Fruit fly (Drosophila melanogaster) whole organism, embryonic: ENCODE results near the gene CG12640.

Experiments
- Atf6 ChIP-seq: fragments of 200-800 bp; sonication (Bioruptor generic); IDR thresholded peaks from 2 replicates; pipeline ENCODE4 v1.3.6; 2022; ENCODE audit warnings: missing biosample characterization, missing genetic modification characterization
- Awh ChIP-seq: fragments of 200-800 bp; sonication (Bioruptor generic); IDR thresholded peaks from 2 replicates; pipeline ENCODE4, ENCODE4 v1.3.6; 2022; ENCODE audit warnings: missing biosample characterization, missing genetic modification characterization
- B-H2 ChIP-seq: fragments of 200-800 bp; sonication (Bioruptor generic); optimal IDR thresholded peaks from 2 replicates; lab custom pipeline; 2018; ENCODE audit warnings: missing biosample characterization, mild to moderate bottlenecking, missing genetic modification characterization
- CG10654 ChIP-seq: fragments of 200-800 bp; sonication (Bioruptor generic); optimal IDR thresholded peaks from 2 replicates; lab custom pipeline; 2016; ENCODE audit warnings: missing biosample characterization, missing genetic modification characterization
- CG13123 ChIP-seq: fragments of 200-800 bp; sonication (Bioruptor generic); optimal IDR thresholded peaks from 2 replicates; lab custom pipeline; 2016; ENCODE audit warnings: missing biosample characterization, missing genetic modification characterization
- CG13424 ChIP-seq: fragments of 200-800 bp; sonication (Bioruptor generic); optimal IDR thresholded peaks from 2 replicates; lab custom pipeline; 2019; ENCODE audit warnings: missing biosample characterization, mild to moderate bottlenecking, missing genetic modification characterization, moderate library complexity
- CG13775 ChIP-seq: fragments of 200-800 bp; sonication (Bioruptor generic); optimal IDR thresholded peaks from 3 replicates; lab custom pipeline; 2017; ENCODE audit warnings: missing biosample characterization, mild to moderate bottlenecking, missing genetic modification characterization
- CG1603 ChIP-seq: fragments of 200-800 bp; sonication (Bioruptor generic); optimal IDR thresholded peaks from 2 replicates; lab custom pipeline; 2019; ENCODE audit warnings: missing biosample characterization, mild to moderate bottlenecking, missing genetic modification characterization, moderate library complexity
- CG18599 ChIP-seq: fragments of 200-800 bp; sonication (Bioruptor generic); optimal IDR thresholded peaks from 3 replicates; lab custom pipeline; 2017; ENCODE audit warnings: missing biosample characterization, missing genetic modification characterization, mild to moderate bottlenecking, moderate library complexity, missing genetic modification reagents
- CG2889 ChIP-seq: fragments of 200-800 bp; sonication (Bioruptor generic); IDR thresholded peaks from 3 replicates; pipeline ENCODE4 v1.3.6; 2022; ENCODE audit warnings: missing biosample characterization, missing genetic modification characterization
- CG3838 ChIP-seq: fragments of 200-800 bp; sonication (Bioruptor generic); optimal IDR thresholded peaks from 3 replicates; lab custom pipeline; 2016; ENCODE audit warnings: missing biosample characterization, missing genetic modification characterization
- CG4617 ChIP-seq: fragments of 200-800 bp; sonication (Bioruptor generic); optimal IDR thresholded peaks from 3 replicates; lab custom pipeline; 2016; ENCODE audit warnings: missing biosample characterization, missing genetic modification characterization, borderline replicate concordance
- CG8478 ChIP-seq: fragments of >200 bp; optimal IDR thresholded peaks from 2 replicates; lab custom pipeline; 2018
- CG9727 ChIP-seq: fragments of 200-800 bp; sonication (Bioruptor generic); optimal IDR thresholded peaks from 3 replicates; lab custom pipeline; 2017; ENCODE audit warnings: missing biosample characterization, mild to moderate bottlenecking, missing genetic modification characterization
- CG9876 ChIP-seq: fragments of 200-800 bp; sonication (Bioruptor generic); optimal IDR thresholded peaks from 2 replicates; lab custom pipeline; 2016; ENCODE audit warnings: missing biosample characterization, missing genetic modification characterization
- CHES-1-like ChIP-seq: fragments of 200-800 bp; sonication (Bioruptor generic); optimal IDR thresholded peaks from 2 replicates; lab custom pipeline; 2016; ENCODE audit warnings: missing biosample characterization, missing genetic modification characterization
- Dbx ChIP-seq: fragments of 200-800 bp; sonication (Bioruptor generic); IDR thresholded peaks from 3 replicates; pipeline ENCODE4 v1.3.6; 2022; ENCODE audit warnings: missing biosample characterization, missing genetic modification characterization
- Doc3 ChIP-seq: fragments of 200-800 bp; sonication (Bioruptor generic); IDR thresholded peaks from 3 replicates; pipeline ENCODE4 v1.3.6; 2022; ENCODE audit warnings: missing biosample characterization, missing genetic modification characterization; ENCODE audit not compliant: partially characterized antibody
- Drgx ChIP-seq: fragments of 200-800 bp; sonication (Bioruptor generic); IDR thresholded peaks from 2 replicates; pipeline ENCODE4 v1.3.6; 2022; ENCODE audit warnings: missing biosample characterization, missing genetic modification characterization
- HLH54F ChIP-seq: fragments of 200-800 bp; sonication (Bioruptor generic); optimal IDR thresholded peaks from 3 replicates; lab custom pipeline; 2016; ENCODE audit warnings: missing biosample characterization, missing genetic modification characterization
- HLHmδ ChIP-seq: fragments of 200-800 bp; sonication (Bioruptor generic); optimal IDR thresholded peaks from 2 replicates; lab custom pipeline; 2018; ENCODE audit warnings: missing biosample characterization, mild to moderate bottlenecking, missing genetic modification characterization, moderate library complexity
- Hr3 ChIP-seq: fragments of 200-800 bp; sonication (Bioruptor generic); optimal IDR thresholded peaks from 3 replicates; lab custom pipeline; 2016; ENCODE audit warnings: missing biosample characterization, missing genetic modification characterization
- Lhr ChIP-seq: fragments of 200-800 bp; sonication (Bioruptor generic); optimal IDR thresholded peaks from 3 replicates; lab custom pipeline; 2017; ENCODE audit warnings: mild to moderate bottlenecking, missing biosample characterization, missing genetic modification reagents, missing genetic modification characterization
- Oaz ChIP-seq: fragments of 200-800 bp; sonication (Bioruptor generic); IDR thresholded peaks from 2 replicates; pipeline ENCODE4 v1.3.6; 2022; ENCODE audit warnings: missing biosample characterization, missing genetic modification characterization
- Pdp1 ChIP-seq, 2 experiments: fragments of 200-800 bp; sonication (Bioruptor generic); optimal IDR thresholded peaks; 3 replicates each; lab custom pipeline; 2016; ENCODE audit warnings: missing biosample characterization in 2 of 2, missing genetic modification characterization in 2 of 2, mild to moderate bottlenecking in 1 of 2, moderate library complexity in 1 of 2
- Trl ChIP-seq, 3 experiments: fragments of >200 bp in 2 of 3; fragments of 200-800 bp in 1 of 3; sonication (Bioruptor generic) in 1 of 3; optimal IDR thresholded peaks; 2 replicates in 1 of 3; 3 replicates in 2 of 3; lab custom pipeline; 2016 to 2017; ENCODE audit warnings: missing biosample characterization in 1 of 3, missing genetic modification characterization in 1 of 3
- YL-1 ChIP-seq: fragments of 200-800 bp; sonication (Bioruptor generic); optimal IDR thresholded peaks from 3 replicates; lab custom pipeline; 2017; ENCODE audit warnings: missing biosample characterization, mild to moderate bottlenecking, missing genetic modification characterization
- ab ChIP-seq: fragments of 200-800 bp; sonication (Bioruptor generic); optimal IDR thresholded peaks from 2 replicates; lab custom pipeline; 2016; ENCODE audit warnings: missing biosample characterization, missing genetic modification characterization
- bab2 ChIP-seq: fragments of 200-800 bp; sonication (Bioruptor generic); optimal IDR thresholded peaks from 2 replicates; lab custom pipeline; 2016; ENCODE audit warnings: missing biosample characterization, missing genetic modification characterization
- bcd ChIP-seq: fragments of 200-800 bp; sonication (Bioruptor generic); optimal IDR thresholded peaks from 2 replicates; lab custom pipeline; 2017; ENCODE audit warnings: missing biosample characterization, mild to moderate bottlenecking, missing genetic modification characterization
- chinmo ChIP-seq: fragments of 200-800 bp; sonication (Bioruptor generic); IDR thresholded peaks from 4 replicates; pipeline ENCODE4 v1.3.6; 2022; ENCODE audit warnings: missing biosample characterization, missing genetic modification characterization; ENCODE audit not compliant: partially characterized antibody
- chn ChIP-seq: fragments of 200-800 bp; sonication (Bioruptor generic); optimal IDR thresholded peaks from 2 replicates; lab custom pipeline; 2016; ENCODE audit warnings: missing biosample characterization, missing genetic modification characterization
- gsb-n ChIP-seq: fragments of 200-800 bp; sonication (Bioruptor generic); optimal IDR thresholded peaks from 3 replicates; lab custom pipeline; 2018; ENCODE audit warnings: missing biosample characterization, mild to moderate bottlenecking, missing genetic modification characterization
- hbn ChIP-seq: fragments of 200-800 bp; sonication (Bioruptor generic); IDR thresholded peaks from 2 replicates; pipeline ENCODE4 v1.3.6; 2022; ENCODE audit warnings: missing biosample characterization, missing genetic modification characterization; ENCODE audit not compliant: partially characterized antibody
- nerfin-1 ChIP-seq: fragments of 200-800 bp; sonication (Bioruptor generic); optimal IDR thresholded peaks from 3 replicates; lab custom pipeline; 2019; ENCODE audit warnings: missing biosample characterization, mild to moderate bottlenecking, missing genetic modification characterization, moderate library complexity
- nerfin-2 ChIP-seq: fragments of 200-800 bp; sonication (Bioruptor generic); IDR thresholded peaks from 2 replicates; pipeline ENCODE4 v1.3.6; 2022; ENCODE audit warnings: missing biosample characterization, missing genetic modification characterization; ENCODE audit not compliant: partially characterized antibody
- nmo ChIP-seq: fragments of 200-800 bp; sonication (Bioruptor generic); optimal IDR thresholded peaks from 2 replicates; lab custom pipeline; 2018; ENCODE audit warnings: missing biosample characterization, mild to moderate bottlenecking, missing genetic modification characterization, moderate library complexity
- nom ChIP-seq: fragments of 200-800 bp; sonication (Bioruptor generic); optimal IDR thresholded peaks from 2 replicates; lab custom pipeline; 2017; ENCODE audit warnings: missing biosample characterization, missing genetic modification characterization, mild to moderate bottlenecking, moderate library complexity, missing genetic modification reagents
- pb ChIP-seq: fragments of 200-800 bp; sonication (Bioruptor generic); optimal IDR thresholded peaks from 3 replicates; lab custom pipeline; 2016; ENCODE audit warnings: missing biosample characterization, missing genetic modification characterization
- pfk ChIP-seq: fragments of 200-800 bp; sonication (Bioruptor generic); optimal IDR thresholded peaks from 2 replicates; lab custom pipeline; 2018; ENCODE audit warnings: missing biosample characterization, mild to moderate bottlenecking, missing genetic modification characterization, moderate library complexity
- row ChIP-seq: fragments of 200-800 bp; sonication (Bioruptor generic); IDR thresholded peaks from 3 replicates; pipeline ENCODE4 v1.3.6; 2022; ENCODE audit warnings: missing biosample characterization, missing genetic modification characterization
- scrt ChIP-seq: fragments of 200-800 bp; sonication (Bioruptor generic); optimal IDR thresholded peaks from 2 replicates; lab custom pipeline; 2018; ENCODE audit warnings: missing biosample characterization, mild to moderate bottlenecking, missing genetic modification characterization, moderate library complexity
- sens ChIP-seq: fragments of 200-800 bp; sonication (Bioruptor generic); peaks from one replicate; lab custom pipeline; 2016; ENCODE audit warnings: missing biosample characterization, missing genetic modification characterization
- slbo ChIP-seq: fragments of 200-800 bp; sonication (Bioruptor generic); IDR thresholded peaks from 2 replicates; pipeline ENCODE4 v1.3.6; 2022; ENCODE audit warnings: missing biosample characterization, missing genetic modification characterization
- toy ChIP-seq: fragments of 200-800 bp; sonication (Bioruptor generic); IDR thresholded peaks from 2 replicates; pipeline ENCODE4 v1.3.6; 2022; ENCODE audit warnings: missing biosample characterization, missing genetic modification characterization
- vvl ChIP-seq: fragments of 200-800 bp; sonication (Bioruptor generic); IDR thresholded peaks from 2 replicates; pipeline ENCODE4 v1.3.6; 2022; ENCODE audit warnings: missing biosample characterization, missing genetic modification characterization
- zen2 ChIP-seq: fragments of 200-800 bp; sonication (Bioruptor generic); IDR thresholded peaks from 3 replicates; pipeline ENCODE4 v1.3.6; 2022; ENCODE audit warnings: missing biosample characterization, missing genetic modification characterization; ENCODE audit not compliant: partially characterized antibody

CG12640 gene

DNA sequence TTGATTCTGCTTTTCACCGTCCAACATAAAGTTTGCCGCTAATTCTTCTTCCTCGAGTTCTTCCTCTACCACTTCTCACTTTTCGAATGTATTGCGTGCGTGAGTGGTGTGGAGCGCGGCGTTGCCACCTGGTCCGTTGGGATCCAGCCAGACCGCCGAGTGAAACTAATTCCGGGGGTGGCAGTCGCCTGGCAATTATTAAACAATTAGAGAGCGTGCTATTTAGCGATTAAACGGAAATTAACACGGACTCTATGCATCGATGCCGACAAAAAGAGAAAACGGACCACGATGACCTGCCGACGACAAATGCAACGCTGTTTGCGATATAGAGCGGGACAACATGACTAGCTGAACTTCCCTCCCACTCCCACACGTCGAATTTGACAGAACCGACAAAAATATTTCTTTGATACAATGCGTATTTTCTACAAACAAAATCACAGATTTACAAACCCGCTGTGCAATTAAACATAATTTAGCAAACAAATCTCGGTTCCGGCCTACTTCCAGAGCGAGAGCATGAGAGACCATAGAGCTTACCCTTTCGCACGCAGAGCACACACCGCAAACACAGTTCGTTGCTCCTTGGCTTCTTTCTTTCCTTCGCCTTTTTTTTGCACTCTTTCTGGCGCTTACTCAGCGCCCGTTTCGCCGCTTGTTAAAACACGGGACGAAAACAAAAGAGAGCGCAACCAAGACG, 41.0 kb upstream of the CG12640 start, which contains the start of gene CG2889 (continued):
- TF ChIP-seq Hr3 (no peak), sens (GFP tag; lab: Kevin White, UChicago) (peak; percentile 68), vvl (GFP tag; lab: Robert Waterston, UW) (0 out of 2 replicates have a peak, but pooled peaks have one; percentile 10), pb (GFP tag; lab: Kevin White, UChicago) (no peak), Dbx (GFP tag; lab: Robert Waterston, UW) (no peak), CG13424 (peak; percentile 23), CHES-1-like (GFP tag; lab: Kevin White, UChicago) (peak; percentile 2), bab2 (GFP tag; lab: Kevin White, UChicago) (peak; percentile 44), Drgx (GFP tag; lab: Robert Waterston, UW) (peak; percentile 33; the same call in 1 of the 2 replicates), CG2889 (no peak), toy (no peak), Doc3 (peak; percentile 48; the same call in 1 of the 3 replicates)

DNA sequence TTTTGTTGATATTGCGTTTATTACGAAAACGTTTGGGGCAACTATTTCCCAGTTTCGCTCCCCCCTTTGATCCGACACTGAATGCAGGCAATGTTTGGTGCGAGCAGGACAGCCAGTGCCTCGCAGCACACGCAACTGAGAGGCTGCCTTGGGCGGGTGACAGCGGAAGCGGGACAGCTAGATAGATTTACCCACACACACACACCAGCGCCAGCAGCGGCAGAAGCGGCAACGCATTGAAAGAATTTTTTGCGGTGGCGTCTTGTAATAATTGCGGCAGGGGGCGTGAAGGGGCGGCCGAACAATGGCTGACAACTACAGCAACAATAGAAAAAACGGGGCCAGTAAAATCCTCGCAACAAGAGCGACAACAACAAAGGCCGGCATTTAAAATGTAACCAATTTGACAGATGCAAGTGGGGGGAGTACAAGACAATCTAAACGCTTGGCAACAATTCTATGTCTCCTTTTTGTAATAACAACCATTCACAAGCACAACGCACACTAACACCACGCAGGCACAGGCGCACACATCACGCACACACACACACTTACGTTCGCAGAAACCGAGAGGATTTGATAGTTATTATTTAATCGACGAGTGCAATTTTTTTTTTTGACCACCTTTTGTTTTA, 40.1 kb upstream of the CG12640 start:
- TF ChIP-seq Awh (GFP tag; lab: Robert Waterston, UW) (no peak), B-H2 (GFP tag; lab: Kevin White, UChicago) (peak; percentile 8), gsb-n (tag; lab: Kevin White, UChicago) (peak; percentile 32), Atf6 (GFP tag; lab: Robert Waterston, UW) (no peak), CG9727 (GFP tag; lab: Kevin White, UChicago) (peak; percentile 26), row (GFP tag; lab: Robert Waterston, UW) (0 out of 3 replicates have a peak, but pooled peaks have one; percentile 16), Trl (optimal IDR thresholded peaks at IDR 0.05; lab: Kevin White, UChicago) (no peak), Trl (GFP tag; optimal IDR thresholded peaks at IDR 0.05; lab: Kevin White, UChicago) (no peak), HLH54F (GFP tag; lab: Kevin White, UChicago) (peak; percentile 3), zen2 (GFP tag; lab: Robert Waterston, UW) (no peak), slbo (GFP tag; lab: Robert Waterston, UW) (peak; percentile 29; the same call in 1 of the 2 replicates), Oaz (GFP tag; lab: Robert Waterston, UW) (no peak), chn (GFP tag; lab: Kevin White, UChicago) (peak; percentile 18), scrt (GFP tag; lab: Kevin White, UChicago) (no peak), CG8478 (lab: Kevin White, UChicago) (peak; percentile 87), CG9876 (no peak), chinmo (GFP tag; lab: Robert Waterston, UW) (peak; percentile 70; the same call in 1 of the 4 replicates), Pdp1 (GFP tag; optimal IDR thresholded peaks at IDR 0.05; lab: Kevin White, UChicago) (peak in 1 of 2 experiments; percentile 69), nom (GFP tag; lab: Kevin White, UChicago) (peak; percentile 9), CG13775 (no peak), Lhr (GFP tag; lab: Kevin White, UChicago) (no peak), nerfin-1 (tag; lab: Kevin White, UChicago) (peak; percentile 24), CG4617 (peak; percentile 16), CG1603 (tag; lab: Kevin White, UChicago) (no peak), CG18599 (GFP tag; lab: Kevin White, UChicago) (no peak), ab (GFP tag; lab: Kevin White, UChicago) (no peak), bcd (no peak), pfk (GFP tag; lab: Kevin White, UChicago) (no peak), CG3838 (GFP tag; lab: Kevin White, UChicago) (peak; percentile 93), nerfin-2 (GFP tag; lab: Robert Waterston, UW) (no peak), nmo (peak; percentile 25), CG13123 (no peak), hbn (GFP tag; lab: Robert Waterston, UW) (no peak), YL-1 (peak; percentile 81), HLHmδ (GFP tag; lab: Kevin White, UChicago) (no peak), CG10654 (GFP tag; lab: Kevin White, UChicago) (no peak)
